Fruit fly (Drosophila melanogaster) ovary, adult (tissue): ENCODE measurements around the gene CG13995.

ENCODE experiments used
- CG17801 ChIP-seq: fragments of 200-800 bp; optimal IDR thresholded peaks from 2 replicates; lab custom pipeline; 2019; ENCODE audit warnings: missing biosample characterization, mild to moderate bottlenecking, missing genetic modification characterization, moderate library complexity; ENCODE audit not compliant: partially characterized antibody

CG13995 gene

dm6 chr2L:6053874-6054469, at the start of gene CG13995:
CG13995 (plus strand) TSS chr2L:6054302.
- no peak for TF ChIP-seq CG17801 (GFP tag; lab: Kevin White, UChicago)

dm6 chr2L:6006508-6007232, 47.4 kb upstream of the CG13995 start, which contains the start of gene Gal:
Gal (minus strand) TSS chr2L:6006827.
- TF ChIP-seq CG17801 (GFP tag; lab: Kevin White, UChicago) = no peak

DNA sequence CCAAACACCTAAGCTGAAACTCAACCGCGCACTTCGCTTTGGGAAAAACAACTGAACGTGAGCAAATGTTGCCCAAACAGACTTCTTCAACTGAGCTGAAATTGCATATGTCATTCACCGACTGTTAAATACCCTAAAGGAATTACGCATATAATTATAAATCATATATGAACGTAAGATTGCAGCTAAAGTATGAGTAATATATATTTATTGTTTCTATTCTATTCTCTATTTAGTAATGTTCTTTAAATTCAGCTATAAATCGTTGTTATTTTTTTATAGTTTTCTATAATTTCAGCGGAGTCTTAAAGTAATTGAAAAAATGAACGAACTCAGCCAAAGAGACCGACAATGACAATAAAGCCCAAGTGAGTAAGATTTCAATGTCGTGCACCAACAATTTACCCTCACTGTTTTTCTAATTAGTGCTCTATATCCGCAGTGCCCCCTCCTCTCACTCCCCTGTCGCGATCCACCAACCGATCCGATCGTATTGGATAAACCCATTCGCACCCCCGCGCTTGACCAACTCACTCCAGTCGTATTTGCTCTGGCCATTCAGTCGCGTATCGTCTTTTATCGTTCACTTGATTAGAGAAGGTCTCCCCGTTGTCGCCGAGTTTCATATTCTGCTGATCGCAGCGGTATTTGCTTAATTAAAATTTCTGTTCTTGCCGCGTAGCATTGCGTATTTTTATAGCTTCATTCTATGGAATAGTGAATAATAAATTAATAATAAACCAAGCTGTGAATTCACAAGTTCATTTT, 41.6 kb upstream of the CG13995 start, which contains the start of gene CG9098:
TSS of gene CG9098 (minus strand) at position 36 of the 768 bp plus-strand sequence.
- TF ChIP-seq CG17801 (GFP tag; lab: Kevin White, UChicago) = peak; percentile 68

DNA sequence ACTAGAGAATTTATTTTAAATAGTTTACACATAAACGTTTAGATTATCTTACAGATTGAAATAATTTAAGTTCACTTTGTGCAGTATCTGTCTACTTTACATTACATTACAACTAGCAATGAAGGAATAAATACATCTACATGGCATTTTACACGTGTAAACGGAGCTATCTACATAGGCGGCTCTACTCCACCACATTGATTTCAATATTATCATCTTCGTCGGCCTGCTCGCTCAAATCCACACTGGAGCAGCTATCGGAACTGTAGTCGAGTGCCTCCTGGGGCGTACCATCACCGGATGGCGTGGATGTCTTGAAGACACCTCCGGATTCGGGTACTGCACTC, 41.1 kb upstream of the CG13995 start:
- no peak for TF ChIP-seq CG17801 (GFP tag; lab: Kevin White, UChicago)

- TF ChIP-seq CG17801 (GFP tag; lab: Kevin White, UChicago) = no peak
These were observed 34.6 kb upstream of the CG13995 start, which contains the start of gene H2.0 for dm6 chr2L:6019352-6020131. H2.0 (minus strand) TSS chr2L:6019402.

DNA sequence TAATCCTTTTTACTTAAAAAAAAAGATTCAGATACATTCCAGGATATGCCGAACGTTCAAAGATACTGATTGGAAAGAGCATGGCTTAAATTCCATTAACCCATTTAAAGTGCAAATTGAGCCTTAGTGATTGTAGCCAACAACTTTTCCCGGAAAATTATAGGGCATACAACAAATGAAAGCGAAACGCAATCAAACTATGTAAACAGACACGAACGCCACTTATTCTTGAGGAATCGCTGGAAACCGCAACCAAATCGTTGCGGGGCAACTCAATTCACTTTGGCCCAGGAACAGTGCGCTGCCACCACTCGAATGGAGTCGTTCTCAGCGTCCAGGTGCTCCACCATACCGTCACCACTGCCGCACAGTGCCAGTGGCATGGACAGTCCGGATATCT, 33.6 kb upstream of the CG13995 start, which contains the start of gene CG13996:
TSS of gene CG13996 (plus strand) at position 301 of the 400 bp plus-strand sequence.
- no peak for TF ChIP-seq CG17801 (GFP tag; lab: Kevin White, UChicago)

- no peak for TF ChIP-seq CG17801 (GFP tag; lab: Kevin White, UChicago)
These were observed 31.3 kb upstream of the CG13995 start for dm6 chr2L:6022793-6023192.

DNA sequence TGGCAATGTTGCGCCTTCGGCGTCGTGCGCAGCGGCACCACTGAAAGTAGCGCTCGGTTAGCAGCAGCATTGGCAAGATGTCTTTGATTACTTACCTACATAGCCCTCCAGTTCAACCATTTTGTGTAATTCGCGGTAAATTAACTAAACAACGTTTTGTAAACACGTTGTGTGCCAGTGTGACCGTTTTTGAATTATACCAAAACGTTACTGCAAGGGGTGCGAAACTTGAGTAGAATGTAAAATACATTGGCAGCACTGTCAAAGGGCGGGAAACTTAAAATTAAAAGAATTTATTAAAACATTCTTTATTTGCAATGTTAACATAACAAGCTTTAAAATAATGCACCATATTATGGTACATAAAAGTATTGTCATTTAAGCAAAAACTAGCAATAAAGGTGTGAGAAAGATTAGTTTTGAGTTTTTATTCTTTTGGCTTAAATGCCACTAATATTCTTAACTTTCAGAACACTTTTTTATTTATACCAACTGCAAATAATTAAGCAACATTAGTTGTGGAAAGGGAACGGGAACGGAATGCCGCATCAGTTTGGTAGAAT, 29.7 kb upstream of the CG13995 start, which contains the start of gene CG9107:
TSS of gene CG9107 (minus strand) at position 195 of the 563 bp plus-strand sequence.
- TF ChIP-seq CG17801 (GFP tag; lab: Kevin White, UChicago) = no peak

DNA sequence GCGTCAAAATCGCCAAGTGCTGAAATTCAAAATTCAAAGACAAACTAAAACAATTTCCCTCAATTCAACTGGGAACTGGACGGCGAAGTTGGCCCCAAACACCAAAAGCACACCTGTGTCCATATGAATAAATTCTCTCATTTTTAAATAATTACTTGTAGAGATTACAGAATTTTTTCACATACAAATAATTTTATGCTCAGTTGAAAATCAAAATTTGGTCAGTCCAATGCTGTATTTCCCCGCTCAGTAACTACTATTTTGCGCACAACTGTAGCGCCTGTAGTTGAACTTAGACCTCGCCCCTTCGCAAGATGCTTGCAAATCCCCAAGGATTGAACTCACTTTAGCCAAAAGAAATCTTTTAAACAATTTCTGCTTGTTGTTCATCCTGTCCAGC, 25.4 kb upstream of the CG13995 start:
- no peak for TF ChIP-seq CG17801 (GFP tag; lab: Kevin White, UChicago)

dm6 chr2L:6031838-6032237, 22.3 kb upstream of the CG13995 start:
- TF ChIP-seq CG17801 (GFP tag; lab: Kevin White, UChicago) = no peak

- no peak for TF ChIP-seq CG17801 (GFP tag; lab: Kevin White, UChicago)
These were observed 19.8 kb upstream of the CG13995 start, which contains the start of gene CG9109 for dm6 chr2L:6034344-6034743. CG9109 (minus strand) TSS chr2L:6034423.

- TF ChIP-seq CG17801 (GFP tag; lab: Kevin White, UChicago) = no peak
These were observed 18.9 kb upstream of the CG13995 start for dm6 chr2L:6035155-6035554.

- TF ChIP-seq CG17801 (GFP tag; lab: Kevin White, UChicago) = no peak
These were observed 17.4 kb upstream of the CG13995 start, which contains the start of gene mtm for dm6 chr2L:6036710-6037109. mtm (minus strand) TSS chr2L:6037015.

DNA sequence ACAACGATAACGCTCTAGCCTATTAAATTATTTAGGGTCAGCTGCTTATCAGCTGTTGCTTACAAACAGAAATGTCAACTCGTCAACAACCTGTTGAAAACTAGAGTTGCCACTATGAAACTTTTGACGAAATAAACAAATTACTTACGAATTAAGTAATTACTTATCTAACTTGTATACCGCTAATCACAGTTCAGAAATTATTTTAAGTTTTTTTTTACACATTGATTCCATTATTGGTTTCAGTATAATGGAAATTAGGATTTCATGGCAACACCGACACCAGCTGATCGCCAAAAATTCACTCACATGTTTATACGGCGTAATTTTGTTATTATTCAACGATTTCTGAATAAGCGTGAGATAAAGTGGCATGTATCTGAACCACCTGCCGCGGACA, 16.3 kb upstream of the CG13995 start, which contains the start of the genes CG9117 and CG31643:
TSS of gene CG9117 (minus strand) at position 73 of the 400 bp plus-strand sequence.
TSS of gene CG31643 (plus strand) at position 288 of the 400 bp plus-strand sequence.
- peak; percentile 70 for TF ChIP-seq CG17801 (GFP tag; lab: Kevin White, UChicago)
